Worm (Caenorhabditis elegans) whole organism, young adult: ENCODE measurements around the gene F29A7.3.

ENCODE experiments used
- B0261.1 ChIP-seq: sonication (generic microtip); optimal IDR thresholded peaks from 2 replicates; lab custom pipeline; 2016; ENCODE audit warnings: mild to moderate bottlenecking, missing genetic modification characterization, moderate library complexity, missing compliant biosample characterization
- C06A6.2 ChIP-seq: fragments of 200-800 bp; sonication (Bioruptor generic); conservative IDR thresholded peaks from 2 replicates; pipeline ENCODE4 v1.3.6; 2022; ENCODE audit warnings: missing genetic modification characterization, missing compliant biosample characterization
- F37B4.10 ChIP-seq: fragments of 200-800 bp; sonication (Bioruptor generic); IDR thresholded peaks from 2 replicates; pipeline ENCODE4 v1.3.6; 2022; ENCODE audit warnings: missing genetic modification characterization, missing compliant biosample characterization
- F55B11.4 ChIP-seq: sonication (generic microtip); optimal IDR thresholded peaks from 2 replicates; lab custom pipeline; 2016; ENCODE audit warnings: missing compliant biosample characterization, missing genetic modification characterization, borderline replicate concordance; ENCODE audit not compliant: insufficient read depth
- Y67H2A.10 ChIP-seq: fragments of 200-800 bp; sonication (Bioruptor generic); conservative IDR thresholded peaks from 2 replicates; pipeline ENCODE4 v1.3.6; 2022; ENCODE audit warnings: missing genetic modification reagents, missing genetic modification characterization, missing compliant biosample characterization
- Y95B8A.8 ChIP-seq: fragments of 200-800 bp; sonication (Bioruptor generic); IDR thresholded peaks from 2 replicates; pipeline ENCODE4 v1.3.6; 2022; ENCODE audit warnings: missing genetic modification reagents, missing genetic modification characterization, missing compliant biosample characterization
- ama-1 ChIP-seq, 3 experiments: fragments of 150-350 bp in 1 of 3; sonication (generic microtip) in 2 of 3; optimal IDR thresholded peaks; 2 replicates each; lab custom pipeline; 2014 to 2018; ENCODE audit warnings: missing biosample characterization in 2 of 3, missing genetic modification characterization in 2 of 3, missing genetic modification reagents in 2 of 3
- aptf-3 ChIP-seq: fragments of 200-800 bp; sonication (Bioruptor generic); IDR thresholded peaks from 2 replicates; pipeline ENCODE4 v1.3.6; 2022; ENCODE audit warnings: missing genetic modification characterization, missing compliant biosample characterization
- atf-7 ChIP-seq: sonication (generic microtip); optimal IDR thresholded peaks from 2 replicates; lab custom pipeline; 2017; ENCODE audit warnings: mild to moderate bottlenecking, missing genetic modification characterization, missing compliant biosample characterization
- attf-3 ChIP-seq: fragments of 200-800 bp; sonication (Bioruptor generic); conservative IDR thresholded peaks from 2 replicates; pipeline ENCODE4 v1.3.6; 2022; ENCODE audit warnings: missing genetic modification reagents, missing genetic modification characterization, missing compliant biosample characterization
- attf-6 ChIP-seq: fragments of 200-800 bp; sonication (Bioruptor generic); IDR thresholded peaks from 2 replicates; pipeline ENCODE4 v1.3.6; 2022; ENCODE audit warnings: missing genetic modification reagents, missing genetic modification characterization, missing compliant biosample characterization
- ceh-40 ChIP-seq: fragments of 200-800 bp; sonication (Bioruptor generic); IDR thresholded peaks from 2 replicates; pipeline ENCODE4 v1.3.6; 2022; ENCODE audit warnings: missing genetic modification characterization, missing compliant biosample characterization
- ceh-58 ChIP-seq: fragments of 200-800 bp; sonication (Bioruptor generic); IDR thresholded peaks from 2 replicates; pipeline ENCODE4 v1.3.6; 2022; ENCODE audit warnings: missing genetic modification characterization, missing compliant biosample characterization
- chd-7 ChIP-seq: sonication (generic microtip); optimal IDR thresholded peaks from 2 replicates; lab custom pipeline; 2016; ENCODE audit warnings: mild to moderate bottlenecking, missing genetic modification characterization, moderate library complexity, missing compliant biosample characterization
- die-1 ChIP-seq: sonication (generic microtip); optimal IDR thresholded peaks from 2 replicates; lab custom pipeline; 2016; ENCODE audit warnings: missing genotype, mild to moderate bottlenecking, missing genetic modification characterization, missing compliant biosample characterization
- dpff-1 ChIP-seq: sonication (generic microtip); optimal IDR thresholded peaks from 2 replicates; lab custom pipeline; 2017; ENCODE audit warnings: mild to moderate bottlenecking, missing genetic modification characterization, missing compliant biosample characterization
- egl-44 ChIP-seq: fragments of 200-800 bp; sonication (Bioruptor generic); IDR thresholded peaks from 2 replicates; pipeline ENCODE4 v1.3.6; 2022; ENCODE audit warnings: missing genetic modification reagents, missing genetic modification characterization, missing compliant biosample characterization
- egrh-3 ChIP-seq: fragments of 200-800 bp; sonication (Bioruptor generic); IDR thresholded peaks from 2 replicates; pipeline ENCODE4 v1.3.6; 2022; ENCODE audit warnings: missing genetic modification reagents, missing genetic modification characterization, missing compliant biosample characterization
- him-1 ChIP-seq: sonication (generic microtip); optimal IDR thresholded peaks from 2 replicates; lab custom pipeline; 2016; ENCODE audit warnings: missing genotype, missing genetic modification reagents, missing genetic modification characterization, missing compliant biosample characterization
- hlh-12 ChIP-seq: sonication (generic microtip); optimal IDR thresholded peaks from 2 replicates; lab custom pipeline; 2016; ENCODE audit warnings: missing genetic modification characterization, missing compliant biosample characterization
- hmg-1.2 ChIP-seq: fragments of 200-800 bp; sonication (Bioruptor generic); IDR thresholded peaks from 2 replicates; pipeline ENCODE4 v1.3.6; 2022; ENCODE audit warnings: missing genetic modification reagents, missing genetic modification characterization, missing compliant biosample characterization
- lin-26 ChIP-seq: fragments of 200-800 bp; sonication (Bioruptor generic); IDR thresholded peaks from 2 replicates; pipeline ENCODE4 v1.3.6; 2022; ENCODE audit warnings: missing genetic modification reagents, missing genetic modification characterization, missing compliant biosample characterization
- madf-3 ChIP-seq: fragments of 200-800 bp; sonication (Bioruptor generic); IDR thresholded peaks from 2 replicates; pipeline ENCODE4 v1.3.6; 2022; ENCODE audit warnings: missing genetic modification reagents, missing genetic modification characterization, missing compliant biosample characterization
- mel-28 ChIP-seq: sonication (generic microtip); optimal IDR thresholded peaks from 2 replicates; lab custom pipeline; 2016; ENCODE audit warnings: borderline replicate concordance, mild to moderate bottlenecking, missing genetic modification characterization, missing compliant biosample characterization
- nfyb-1 ChIP-seq: fragments of 200-800 bp; sonication (Bioruptor generic); IDR thresholded peaks from 2 replicates; pipeline ENCODE4 v1.3.6; 2022; ENCODE audit warnings: missing genetic modification reagents, missing genetic modification characterization, missing compliant biosample characterization
- nhr-27 ChIP-seq: fragments of 200-800 bp; sonication (Bioruptor generic); optimal IDR thresholded peaks from 2 replicates; lab custom pipeline; 2018; ENCODE audit warnings: mild to moderate bottlenecking, missing genetic modification characterization, moderate library complexity, missing compliant biosample characterization
- sdz-38 ChIP-seq: sonication (generic microtip); optimal IDR thresholded peaks from 2 replicates; lab custom pipeline; 2016; ENCODE audit warnings: missing genotype, missing genetic modification characterization, missing compliant biosample characterization
- snpc-1.3 ChIP-seq: sonication (generic microtip); optimal IDR thresholded peaks from 2 replicates; lab custom pipeline; 2017; ENCODE audit warnings: missing genetic modification characterization, mild to moderate bottlenecking, missing compliant biosample characterization, antibody characterized with exemption, moderate library complexity, missing genotype, missing genetic modification reagents; ENCODE audit not compliant: insufficient read depth
- snpc-3.4 ChIP-seq: sonication (generic microtip); optimal IDR thresholded peaks from 2 replicates; lab custom pipeline; 2017; ENCODE audit warnings: missing genetic modification characterization, mild to moderate bottlenecking, missing compliant biosample characterization, antibody characterized with exemption, moderate library complexity, missing genotype, missing genetic modification reagents
- unc-62 ChIP-seq: fragments of 150-350 bp; optimal IDR thresholded peaks from 2 replicates; lab custom pipeline; 2014; ENCODE audit warnings: missing biosample characterization, missing genetic modification reagents, missing genetic modification characterization
- zfh-2 ChIP-seq: fragments of 200-800 bp; sonication (Bioruptor generic); conservative IDR thresholded peaks from 2 replicates; pipeline ENCODE4 v1.3.6; 2022; ENCODE audit warnings: missing genetic modification reagents, missing genetic modification characterization, missing compliant biosample characterization
- ztf-22 ChIP-seq: fragments of 200-800 bp; sonication (Bioruptor generic); optimal IDR thresholded peaks from 2 replicates; lab custom pipeline; 2018; ENCODE audit warnings: mild to moderate bottlenecking, missing genetic modification characterization, moderate library complexity, missing compliant biosample characterization
- ztf-25 ChIP-seq: fragments of 200-800 bp; sonication (Bioruptor generic); IDR thresholded peaks from 2 replicates; pipeline ENCODE4 v1.3.6; 2022; ENCODE audit warnings: missing genetic modification reagents, missing genetic modification characterization, missing compliant biosample characterization
- ztf-26 ChIP-seq: sonication (generic microtip); optimal IDR thresholded peaks from 2 replicates; lab custom pipeline; 2017; ENCODE audit warnings: missing genetic modification characterization, missing compliant biosample characterization

F29A7.3 gene

ce11 chrII:2754595-2754994 lies 1.5 kb downstream of the F29A7.3 start:
- TF ChIP-seq lin-26 (GFP tag; lab: Robert Waterston, UW) (0 out of 2 replicates have a peak, but pooled peaks have one; percentile 4), egrh-3 (GFP tag; lab: Robert Waterston, UW) (peak; percentile 52; the same call in 1 of the 2 replicates), zfh-2 (GFP tag; lab: Robert Waterston, UW) (peak; percentile 73), ceh-58 (no peak), ama-1 (optimal IDR thresholded peaks at IDR 0.05; lab: Kevin White, UChicago) (no peak), ama-1 (GFP tag; optimal IDR thresholded peaks at IDR 0.05; lab: Kevin White, UChicago) (no peak)

- TF ChIP-seq snpc-1.3 (tag; lab: Kevin White, UChicago) (no peak), Y67H2A.10 (GFP tag; lab: Robert Waterston, UW) (no peak), chd-7 (tag; lab: Kevin White, UChicago) (no peak), madf-3 (GFP tag; lab: Robert Waterston, UW) (no peak), C06A6.2 (GFP tag; lab: Robert Waterston, UW) (no peak), sdz-38 (no peak)
- TF ChIP-seq, all 124 proteins: peak for 0
These were observed 3.3 kb downstream of the F29A7.3 start for ce11 chrII:2756351-2756750.

ce11 chrII:2757954-2758353 lies 4.9 kb downstream of the F29A7.3 start, which contains the start of gene F29A7.8:
Gene F29A7.8 (minus strand): TSS chrII:2758054.
- no peak for TF ChIP-seq hlh-12
- no peak for TF ChIP-seq attf-6 (GFP tag; lab: Robert Waterston, UW)
- TF ChIP-seq atf-7 (tag; lab: Kevin White, UChicago) = no peak
- no peak for TF ChIP-seq die-1 (tag; lab: Kevin White, UChicago)
- no peak for TF ChIP-seq hmg-1.2 (GFP tag; lab: Robert Waterston, UW)
- no peak for TF ChIP-seq aptf-3 (GFP tag; lab: Robert Waterston, UW)
- no peak for TF ChIP-seq unc-62 (GFP tag; lab: Kevin White, UChicago)
- no peak for TF ChIP-seq nhr-27 (tag; lab: Kevin White, UChicago)
- TF ChIP-seq F37B4.10 = no peak
- TF ChIP-seq, all 124 proteins: peak for 0

ce11 chrII:2758476-2758875 lies 5.4 kb downstream of the F29A7.3 start, which contains the start of gene fbxb-107:
Gene fbxb-107 (plus strand): TSS chrII:2758772.
- TF ChIP-seq ztf-22 (GFP tag; lab: Kevin White, UChicago) = no peak
- TF ChIP-seq aptf-3 (GFP tag; lab: Robert Waterston, UW) = no peak
- no peak for TF ChIP-seq ztf-26 (tag; lab: Kevin White, UChicago)
- TF ChIP-seq, all 124 proteins: peak for 0

ce11 chrII:2762108-2762507 lies 9.0 kb downstream of the F29A7.3 start, which contains the start of gene fbxb-106:
Gene fbxb-106 (plus strand): TSS chrII:2762408.
- TF ChIP-seq Y95B8A.8 (no peak), ztf-25 (GFP tag; lab: Robert Waterston, UW) (no peak), nfyb-1 (no peak), B0261.1 (no peak), attf-3 (no peak), F55B11.4 (tag; lab: Kevin White, UChicago) (no peak), aptf-3 (GFP tag; lab: Robert Waterston, UW) (no peak), ceh-58 (no peak), hlh-12 (no peak), ztf-22 (GFP tag; lab: Kevin White, UChicago) (no peak), him-1 (tag; lab: Kevin White, UChicago) (no peak), egl-44 (GFP tag; lab: Robert Waterston, UW) (no peak), zfh-2 (GFP tag; lab: Robert Waterston, UW) (no peak), dpff-1 (no peak), ceh-40 (GFP tag; lab: Robert Waterston, UW) (no peak), lin-26 (GFP tag; lab: Robert Waterston, UW) (no peak), snpc-3.4 (no peak), mel-28 (tag; lab: Kevin White, UChicago) (no peak)
